Fruit fly (Drosophila melanogaster): Measurements from ENCODE around the gene CG10140.

dm6 chr3L:13406873-13407272, 33.4 kb downstream of the CG10140 start:
- no peak for TF ChIP-seq usp (GFP tag; optimal IDR thresholded peaks at IDR 0.05)
- no peak for TF ChIP-seq psq (optimal IDR thresholded peaks at IDR 0.05)
- no peak for TF ChIP-seq EcR (GFP tag; optimal IDR thresholded peaks at IDR 0.05)
- TF ChIP-seq pan (optimal IDR thresholded peaks at IDR 0.05) = no peak
- TF ChIP-seq CG8478 (optimal IDR thresholded peaks at IDR 0.05) = no peak
- no peak for TF ChIP-seq Dll (optimal IDR thresholded peaks at IDR 0.05)

Data from whole organism.